Worm (Caenorhabditis elegans) whole organism, L1 larva: Measurements from ENCODE around the gene nhr-177.

ENCODE experiments used
- lin-35 ChIP-seq, 2 experiments: fragments of 150-350 bp; optimal IDR thresholded peaks; 2 replicates each; lab custom pipeline; 2014; ENCODE audit warnings: missing biosample characterization in 2 of 2, missing genetic modification characterization in 2 of 2, missing genetic modification reagents in 2 of 2
- nhr-237 ChIP-seq: fragments of 150-350 bp; optimal IDR thresholded peaks from 2 replicates; lab custom pipeline; 2014; ENCODE audit warnings: missing biosample characterization, missing genetic modification characterization
- unc-62 ChIP-seq: fragments of 150-350 bp; optimal IDR thresholded peaks from 2 replicates; lab custom pipeline; 2014; ENCODE audit warnings: missing biosample characterization, missing genetic modification reagents, missing genetic modification characterization

ce11 chrV:1585411-1585810 is 24.7 kb upstream of the nhr-177 start, which contains the start of gene F16B4.7:
- no peak for TF ChIP-seq lin-35 (GFP tag; optimal IDR thresholded peaks at IDR 0.05; lab: Kevin White, UChicago)
- TF ChIP-seq nhr-237 (tag; lab: Kevin White, UChicago), result no peak
- TF ChIP-seq unc-62, result no peak
